Worm (Caenorhabditis elegans): ENCODE results near the gene C17B7.4.

C17B7.4 gene

ce11 chrV:3312067-3312666 is 26.9 kb upstream of the C17B7.4 start, which contains the start of gene arrd-18:
TSS of gene arrd-18 (minus strand) at chrV:3312117.
- TF ChIP-seq nhr-20 (tag; optimal IDR thresholded peaks at IDR 0.05) (peak; percentile 32), jun-1 (tag; optimal IDR thresholded peaks at IDR 0.05) (no peak), lin-13 (GFP tag; optimal IDR thresholded peaks at IDR 0.05) (no peak), unc-98 (GFP tag; IDR thresholded peaks at IDR 0.05) (no peak), ceh-63 (GFP tag; optimal IDR thresholded peaks at IDR 0.05) (no peak), nhr-90 (tag; optimal IDR thresholded peaks at IDR 0.05; ENCODE audit: poor library complexity) (no peak), pax-3 (tag; optimal IDR thresholded peaks at IDR 0.05) (no peak), elt-3 (tag; optimal IDR thresholded peaks at IDR 0.05) (no peak), nhr-85 (tag) (peak; percentile 21), unc-130 (tag; optimal IDR thresholded peaks at IDR 0.05) (no peak), C16A3.4 (tag; optimal IDR thresholded peaks at IDR 0.05) (peak; percentile 0), nhr-11 (tag; optimal IDR thresholded peaks at IDR 0.05) (no peak), efl-3 (GFP tag; optimal IDR thresholded peaks at IDR 0.05) (no peak), aly-2 (tag; optimal IDR thresholded peaks at IDR 0.05) (no peak), efl-1 (optimal IDR thresholded peaks at IDR 0.05) (peak in 1 of 2 experiments; percentile 19), efl-1 (GFP tag; optimal IDR thresholded peaks at IDR 0.05 in 1 of 2) (peak in 1 of 2 experiments; percentile 67), aha-1 (tag; optimal IDR thresholded peaks at IDR 0.05) (no peak), grh-1 (GFP tag; IDR thresholded peaks at IDR 0.05) (peak; percentile 32; the same call in 1 of the 2 replicates), dsc-1 (tag; optimal IDR thresholded peaks at IDR 0.05) (no peak), xbp-1 (tag; optimal IDR thresholded peaks at IDR 0.05) (no peak), rnt-1 (tag; optimal IDR thresholded peaks at IDR 0.05) (peak; percentile 51), nhr-19 (GFP tag; conservative IDR thresholded peaks at IDR 0.05) (peak; percentile 50), unc-62 (GFP tag; optimal IDR thresholded peaks at IDR 0.05) (no peak), elt-2 (tag; optimal IDR thresholded peaks at IDR 0.05) (no peak), lsy-2 (tag; optimal IDR thresholded peaks at IDR 0.05) (peak in 1 of 2 experiments; percentile 3), sptf-1 (tag; optimal IDR thresholded peaks at IDR 0.05) (no peak), dpl-1 (GFP tag; optimal IDR thresholded peaks at IDR 0.05) (peak in 1 of 3 experiments; percentile 13), ztf-11 (tag; optimal IDR thresholded peaks at IDR 0.05) (no peak), ceh-82 (tag; optimal IDR thresholded peaks at IDR 0.05) (no peak), alr-1 (tag; optimal IDR thresholded peaks at IDR 0.05; ENCODE audit: borderline replicate concordance) (no peak), mef-2 (tag; optimal IDR thresholded peaks at IDR 0.05) (no peak), nhr-47 (tag; optimal IDR thresholded peaks at IDR 0.05) (peak; percentile 18), blmp-1 (tag; optimal IDR thresholded peaks at IDR 0.05) (no peak), sox-4 (tag; optimal IDR thresholded peaks at IDR 0.05) (no peak), lir-3 (tag; optimal IDR thresholded peaks at IDR 0.05; ENCODE audit: poor library complexity) (no peak), skn-1 (tag; optimal IDR thresholded peaks at IDR 0.05) (no peak), nhr-71 (tag; optimal IDR thresholded peaks at IDR 0.05) (peak; percentile 62), unc-30 (tag; optimal IDR thresholded peaks at IDR 0.05) (no peak), hlh-17 (GFP tag; optimal IDR thresholded peaks at IDR 0.05; ENCODE audit: borderline replicate concordance) (no peak), snu-23 (GFP tag; optimal IDR thresholded peaks at IDR 0.05) (peak; percentile 51), tbx-2 (tag; optimal IDR thresholded peaks at IDR 0.05) (peak; percentile 10), nhr-28 (tag; optimal IDR thresholded peaks at IDR 0.05) (no peak), fos-1 (tag; optimal IDR thresholded peaks at IDR 0.05) (no peak), fkh-8 (tag; optimal IDR thresholded peaks at IDR 0.05) (peak; percentile 20), lin-35 (GFP tag; optimal IDR thresholded peaks at IDR 0.05) (no peak), nhr-12 (tag; optimal IDR thresholded peaks at IDR 0.05) (no peak), irx-1 (tag; optimal IDR thresholded peaks at IDR 0.05) (no peak), tlp-1 (tag; optimal IDR thresholded peaks at IDR 0.05) (no peak), lin-14 (GFP tag; optimal IDR thresholded peaks at IDR 0.05) (peak; percentile 92)

Measured in whole organism, L1 larva.